Worm (Caenorhabditis elegans) whole organism, L4 larva: ENCODE measurements around the gene sru-1.

ENCODE experiments used
- Y105C5A.15 ChIP-seq: fragments of 200-800 bp; sonication (Bioruptor generic); IDR thresholded peaks from 2 replicates; pipeline ENCODE4 v1.3.6; 2022; ENCODE audit warnings: missing genetic modification characterization, missing compliant biosample characterization
- ama-1 ChIP-seq: fragments of 150-350 bp; optimal IDR thresholded peaks from 2 replicates; lab custom pipeline; 2014; ENCODE audit warnings: inconsistent platforms, mixed read lengths
- ceh-82 ChIP-seq: sonication (generic microtip); optimal IDR thresholded peaks from 2 replicates; lab custom pipeline; 2017; ENCODE audit warnings: missing biosample characterization, missing genetic modification characterization
- daf-12 ChIP-seq: fragments of 150-350 bp; optimal IDR thresholded peaks from 2 replicates; lab custom pipeline; 2014; ENCODE audit warnings: missing biosample characterization, missing genetic modification reagents, missing genetic modification characterization
- dmd-6 ChIP-seq: fragments of 200-800 bp; sonication (Bioruptor generic); IDR thresholded peaks from 2 replicates; pipeline ENCODE4 v1.3.6; 2022; ENCODE audit warnings: missing genetic modification reagents, missing genetic modification characterization, missing compliant biosample characterization
- hlh-11 ChIP-seq: fragments of 200-800 bp; sonication (Bioruptor generic); optimal IDR thresholded peaks from 2 replicates; lab custom pipeline; 2018; ENCODE audit warnings: mild to moderate bottlenecking, missing genetic modification characterization, missing compliant biosample characterization
- nhr-25 ChIP-seq: sonication (generic microtip); optimal IDR thresholded peaks from 2 replicates; lab custom pipeline; 2017; ENCODE audit warnings: missing genetic modification characterization, mild to moderate bottlenecking, missing compliant biosample characterization, antibody characterized with exemption, moderate library complexity, borderline replicate concordance; ENCODE audit not compliant: insufficient read depth
- nhr-41 ChIP-seq: fragments of 200-800 bp; sonication (Bioruptor generic); IDR thresholded peaks from 2 replicates; pipeline ENCODE4 v1.3.6; 2022; ENCODE audit warnings: missing genetic modification reagents, missing genetic modification characterization, missing compliant biosample characterization
- unc-62 ChIP-seq, 3 experiments: fragments of 150-350 bp in 1 of 3; sonication (generic microtip); optimal IDR thresholded peaks in 2 of 3; peaks in 1 of 3; 1 replicate in 1 of 3; 2 replicates in 2 of 3; lab custom pipeline; 2014 to 2017; ENCODE audit warnings: missing biosample characterization in 3 of 3, missing genetic modification characterization in 3 of 3, missing genetic modification reagents in 3 of 3, missing genotype in 1 of 3

ce11 chrIV:9451816-9452215 is 36.6 kb upstream of the sru-1 start:
- no peak for TF ChIP-seq ceh-82 (tag; lab: Kevin White, UChicago)
- no peak for TF ChIP-seq nhr-41 (GFP tag; lab: Robert Waterston, UW)
- no peak for TF ChIP-seq nhr-25 (tag; lab: Kevin White, UChicago)
- no peak for TF ChIP-seq dmd-6
- no peak for TF ChIP-seq unc-62 (GFP tag; optimal IDR thresholded peaks at IDR 0.05 in 1 of 2; lab: Kevin White, UChicago)
- TF ChIP-seq unc-62 (tag; optimal IDR thresholded peaks at IDR 0.05; lab: Kevin White, UChicago) = no peak
- TF ChIP-seq ama-1 (lab: Kevin White, UChicago) = no peak
- TF ChIP-seq Y105C5A.15 (GFP tag; lab: Robert Waterston, UW) = no peak
- no peak for TF ChIP-seq hlh-11 (tag; lab: Kevin White, UChicago)
- no peak for TF ChIP-seq daf-12
